Fruit fly (Drosophila melanogaster): ENCODE results near the gene ninaD.

Gene ninaD

dm6 chr2L:18125649-18126048 lies 44.2 kb downstream of the ninaD start, which contains the start of gene Grl36b:
Gene Grl36b, minus strand, starts transcription at chr2L:18125749.
- TF ChIP-seq CG8478 (optimal IDR thresholded peaks at IDR 0.05) (no peak), CTCF (optimal IDR thresholded peaks at IDR 0.05) (no peak)
